Worm (Caenorhabditis elegans) whole organism, early embryonic: ENCODE results near the gene E04F6.6.

Source experiments
- B0310.2 ChIP-seq: sonication (generic microtip); optimal IDR thresholded peaks from 2 replicates; lab custom pipeline; 2016; ENCODE audit warnings: mild to moderate bottlenecking, missing genetic modification characterization, missing compliant biosample characterization
- F13C5.2 ChIP-seq: sonication (generic microtip); optimal IDR thresholded peaks from 2 replicates; lab custom pipeline; 2017; ENCODE audit warnings: mild to moderate bottlenecking, missing genetic modification characterization, inconsistent platforms, missing compliant biosample characterization
- aly-1 ChIP-seq: sonication (generic microtip); optimal IDR thresholded peaks from 2 replicates; lab custom pipeline; 2016; ENCODE audit warnings: missing genetic modification characterization, missing compliant biosample characterization
- ama-1 ChIP-seq: fragments of 150-350 bp; optimal IDR thresholded peaks from 2 replicates; lab custom pipeline; 2014
- ceh-13 ChIP-seq: fragments of 200-800 bp; sonication (Bioruptor generic); optimal IDR thresholded peaks from 2 replicates; lab custom pipeline; 2018; ENCODE audit warnings: mild to moderate bottlenecking, missing genetic modification characterization, missing compliant biosample characterization
- ceh-36 ChIP-seq: sonication (generic microtip); optimal IDR thresholded peaks from 2 replicates; lab custom pipeline; 2016; ENCODE audit warnings: missing genetic modification characterization, inconsistent platforms, missing compliant biosample characterization
- ets-7 ChIP-seq: sonication (generic microtip); optimal IDR thresholded peaks from 2 replicates; lab custom pipeline; 2016; ENCODE audit warnings: missing genotype, missing genetic modification characterization, missing compliant biosample characterization
- flt-1 ChIP-seq: fragments of 200-800 bp; sonication (Bioruptor generic); IDR thresholded peaks from 2 replicates; pipeline ENCODE4 v1.3.6; 2022; ENCODE audit warnings: missing genetic modification characterization, missing compliant biosample characterization
- hmbx-1 ChIP-seq: sonication (generic microtip); optimal IDR thresholded peaks from 2 replicates; lab custom pipeline; 2016; ENCODE audit warnings: mild to moderate bottlenecking, missing genetic modification characterization, missing compliant biosample characterization
- hmg-4 ChIP-seq: fragments of 200-800 bp; sonication (Bioruptor generic); optimal IDR thresholded peaks from 2 replicates; lab custom pipeline; 2018; ENCODE audit warnings: mild to moderate bottlenecking, missing genetic modification characterization, missing compliant biosample characterization
- hnd-1 ChIP-seq: sonication (generic microtip); optimal IDR thresholded peaks from 2 replicates; lab custom pipeline; 2016; ENCODE audit warnings: missing genetic modification characterization, missing compliant biosample characterization
- pes-1 ChIP-seq: fragments of 200-800 bp; sonication (Bioruptor generic); IDR thresholded peaks from 2 replicates; pipeline ENCODE4 v1.3.6; 2022; ENCODE audit warnings: missing genetic modification reagents, missing genetic modification characterization, missing compliant biosample characterization
- scrt-1 ChIP-seq: fragments of 200-800 bp; sonication (Bioruptor generic); IDR thresholded peaks from 2 replicates; pipeline ENCODE4 v1.3.6; 2022; ENCODE audit warnings: missing genetic modification characterization, missing compliant biosample characterization
- sea-1 ChIP-seq: fragments of 200-800 bp; sonication (Bioruptor generic); conservative IDR thresholded peaks from 2 replicates; pipeline ENCODE4 v1.3.6; 2022; ENCODE audit warnings: missing genetic modification characterization, missing compliant biosample characterization
- tbx-11 ChIP-seq: fragments of 200-800 bp; sonication (Bioruptor generic); IDR thresholded peaks from 2 replicates; pipeline ENCODE4 v1.3.6; 2022; ENCODE audit warnings: missing genetic modification characterization, missing compliant biosample characterization
- tbx-37 ChIP-seq: fragments of 200-800 bp; sonication (Bioruptor generic); conservative IDR thresholded peaks from 2 replicates; pipeline ENCODE4 v1.3.6; 2022; ENCODE audit warnings: missing genetic modification reagents, missing genetic modification characterization, missing compliant biosample characterization
- tra-4 ChIP-seq: sonication (generic microtip); optimal IDR thresholded peaks from 2 replicates; lab custom pipeline; 2017; ENCODE audit warnings: missing genetic modification characterization, missing compliant biosample characterization

Gene E04F6.6

DNA sequence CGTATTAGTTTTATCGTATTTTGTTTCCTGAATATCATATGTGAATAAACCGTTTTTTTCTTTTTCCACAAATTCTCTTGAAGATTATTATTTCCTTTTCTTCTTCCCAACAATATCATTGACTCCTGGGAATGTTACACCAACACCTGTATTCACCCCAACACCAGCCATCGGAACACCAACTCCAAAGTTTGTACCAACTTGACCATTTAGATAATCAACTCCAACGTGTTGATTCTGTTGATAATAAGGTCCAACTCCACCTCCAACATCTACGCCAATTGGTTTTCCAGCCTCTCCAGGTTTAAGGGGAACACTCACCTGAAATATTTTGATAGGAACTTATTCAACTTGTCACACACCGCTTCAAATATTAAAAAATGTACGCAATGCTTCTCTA is 1.9 kb downstream of the E04F6.6 start:
- TF ChIP-seq ceh-36 (tag; lab: Kevin White, UChicago) (no peak), hmbx-1 (no peak), pes-1 (GFP tag; lab: Robert Waterston, UW) (no peak), ceh-13 (GFP tag; lab: Kevin White, UChicago) (no peak), sea-1 (GFP tag; lab: Robert Waterston, UW) (no peak), tbx-11 (GFP tag; lab: Robert Waterston, UW) (no peak), F13C5.2 (no peak), hmg-4 (GFP tag; lab: Kevin White, UChicago) (no peak), tra-4 (tag; lab: Kevin White, UChicago) (no peak), hnd-1 (tag; lab: Kevin White, UChicago) (no peak), ets-7 (tag; lab: Kevin White, UChicago) (no peak), B0310.2 (tag; lab: Kevin White, UChicago) (no peak), aly-1 (no peak)

ce11 chrII:7196040-7196439 is 3.3 kb downstream of the E04F6.6 start, which contains the start of gene maoc-1:
maoc-1 (plus strand) TSS chrII:7196276.
- TF ChIP-seq flt-1 (GFP tag; lab: Robert Waterston, UW) (no peak), pes-1 (GFP tag; lab: Robert Waterston, UW) (no peak), ceh-13 (GFP tag; lab: Kevin White, UChicago) (no peak), B0310.2 (tag; lab: Kevin White, UChicago) (no peak), tbx-37 (GFP tag; lab: Robert Waterston, UW) (no peak), aly-1 (no peak), ama-1 (no peak), sea-1 (GFP tag; lab: Robert Waterston, UW) (no peak), ceh-36 (tag; lab: Kevin White, UChicago) (no peak), F13C5.2 (no peak), tbx-11 (GFP tag; lab: Robert Waterston, UW) (no peak), scrt-1 (GFP tag; lab: Robert Waterston, UW) (no peak), tra-4 (tag; lab: Kevin White, UChicago) (no peak), hmg-4 (GFP tag; lab: Kevin White, UChicago) (no peak), hnd-1 (tag; lab: Kevin White, UChicago) (no peak), hmbx-1 (no peak), ets-7 (tag; lab: Kevin White, UChicago) (no peak)

- TF ChIP-seq tbx-11 (GFP tag; lab: Robert Waterston, UW) (no peak), hmg-4 (GFP tag; lab: Kevin White, UChicago) (no peak), hmbx-1 (no peak), tbx-37 (GFP tag; lab: Robert Waterston, UW) (no peak), aly-1 (no peak), ceh-13 (GFP tag; lab: Kevin White, UChicago) (no peak), ets-7 (tag; lab: Kevin White, UChicago) (no peak), sea-1 (GFP tag; lab: Robert Waterston, UW) (no peak), B0310.2 (tag; lab: Kevin White, UChicago) (no peak), ceh-36 (tag; lab: Kevin White, UChicago) (no peak), scrt-1 (GFP tag; lab: Robert Waterston, UW) (no peak), pes-1 (GFP tag; lab: Robert Waterston, UW) (no peak), F13C5.2 (no peak)
These were observed 3.8 kb downstream of the E04F6.6 start, which contains the start of gene acdh-12 for ce11 chrII:7195541-7195940. acdh-12 (minus strand) TSS chrII:7195641.

ce11 chrII:7189120-7189519 is 10.2 kb downstream of the E04F6.6 start, which contains the start of gene E04F6.4:
E04F6.4 (plus strand) TSS chrII:7189420.
- no peak for TF ChIP-seq ceh-13 (GFP tag; lab: Kevin White, UChicago)
- no peak for TF ChIP-seq aly-1
- no peak for TF ChIP-seq tra-4 (tag; lab: Kevin White, UChicago)
- no peak for TF ChIP-seq ceh-36 (tag; lab: Kevin White, UChicago)
- TF ChIP-seq hmg-4 (GFP tag; lab: Kevin White, UChicago): no peak
- no peak for TF ChIP-seq F13C5.2
- TF ChIP-seq tbx-11 (GFP tag; lab: Robert Waterston, UW): no peak
- TF ChIP-seq ets-7 (tag; lab: Kevin White, UChicago): no peak
- no peak for TF ChIP-seq hmbx-1
- no peak for TF ChIP-seq ama-1
- no peak for TF ChIP-seq scrt-1 (GFP tag; lab: Robert Waterston, UW)
- TF ChIP-seq pes-1 (GFP tag; lab: Robert Waterston, UW): no peak
- no peak for TF ChIP-seq tbx-37 (GFP tag; lab: Robert Waterston, UW)
- no peak for TF ChIP-seq hnd-1 (tag; lab: Kevin White, UChicago)
- TF ChIP-seq B0310.2 (tag; lab: Kevin White, UChicago): no peak
- TF ChIP-seq sea-1 (GFP tag; lab: Robert Waterston, UW): no peak
- TF ChIP-seq flt-1 (GFP tag; lab: Robert Waterston, UW): no peak

DNA sequence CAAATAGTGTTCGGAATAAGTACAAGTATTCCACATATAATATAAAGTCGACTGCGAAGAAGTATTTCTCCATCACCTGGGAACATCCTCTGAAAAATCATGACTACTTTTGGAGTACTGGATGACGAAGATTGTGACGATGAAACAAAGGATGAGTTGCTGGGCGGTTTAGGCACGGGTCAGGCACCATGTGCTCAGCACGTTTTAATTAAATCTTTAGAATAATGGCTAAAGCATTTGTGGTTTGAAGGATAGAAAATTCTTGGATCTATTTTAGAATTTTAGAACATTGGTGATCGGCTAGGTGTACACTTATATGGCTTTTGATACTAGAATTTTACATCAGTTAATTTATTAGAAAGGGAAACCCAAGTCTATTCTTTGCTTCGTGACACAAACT is 12.3 kb downstream of the E04F6.6 start, which contains the start of gene C27H5.6:
TSS of gene C27H5.6 (minus strand) at position 101 of the 400 bp plus-strand sequence.
- TF ChIP-seq hnd-1 (tag; lab: Kevin White, UChicago) (no peak), tbx-11 (GFP tag; lab: Robert Waterston, UW) (no peak), tra-4 (tag; lab: Kevin White, UChicago) (no peak), scrt-1 (GFP tag; lab: Robert Waterston, UW) (no peak), hmbx-1 (no peak), pes-1 (GFP tag; lab: Robert Waterston, UW) (no peak), flt-1 (GFP tag; lab: Robert Waterston, UW) (no peak), ets-7 (tag; lab: Kevin White, UChicago) (no peak), F13C5.2 (no peak), tbx-37 (GFP tag; lab: Robert Waterston, UW) (no peak), aly-1 (no peak)

DNA sequence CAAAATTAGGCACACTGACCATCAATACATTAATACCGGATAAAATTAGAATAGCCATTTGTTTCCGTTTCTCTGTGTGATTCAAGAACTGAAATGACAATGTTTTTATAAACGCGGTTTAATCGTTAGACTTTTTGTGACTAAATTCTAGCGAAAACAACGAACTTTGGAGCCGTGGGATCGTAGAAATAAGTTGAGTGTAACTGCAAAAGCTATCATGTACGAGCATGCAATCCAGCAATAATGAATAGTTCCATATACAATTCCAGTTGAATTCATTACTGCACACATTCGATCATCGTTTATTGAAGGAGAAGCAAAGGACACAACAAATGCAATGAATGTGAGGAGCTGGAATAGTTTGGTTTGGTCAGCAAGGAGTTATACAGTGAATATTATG is 13.2 kb downstream of the E04F6.6 start:
- TF ChIP-seq ets-7 (tag; lab: Kevin White, UChicago): no peak
- TF ChIP-seq sea-1 (GFP tag; lab: Robert Waterston, UW): no peak
- no peak for TF ChIP-seq ceh-13 (GFP tag; lab: Kevin White, UChicago)
- no peak for TF ChIP-seq tra-4 (tag; lab: Kevin White, UChicago)
- no peak for TF ChIP-seq B0310.2 (tag; lab: Kevin White, UChicago)
- TF ChIP-seq ceh-36 (tag; lab: Kevin White, UChicago): no peak
- TF ChIP-seq aly-1: no peak
- TF ChIP-seq scrt-1 (GFP tag; lab: Robert Waterston, UW): no peak
- TF ChIP-seq tbx-37 (GFP tag; lab: Robert Waterston, UW): no peak
- no peak for TF ChIP-seq ama-1
- no peak for TF ChIP-seq hnd-1 (tag; lab: Kevin White, UChicago)
- no peak for TF ChIP-seq hmg-4 (GFP tag; lab: Kevin White, UChicago)
- TF ChIP-seq flt-1 (GFP tag; lab: Robert Waterston, UW): no peak
- no peak for TF ChIP-seq pes-1 (GFP tag; lab: Robert Waterston, UW)
- no peak for TF ChIP-seq F13C5.2
- no peak for TF ChIP-seq tbx-11 (GFP tag; lab: Robert Waterston, UW)
- TF ChIP-seq hmbx-1: no peak
